Worm (Caenorhabditis elegans) whole organism, L3 larva: ENCODE data around the gene ceh-39.

Experiments
- nhr-67 ChIP-seq: fragments of 150-350 bp; optimal IDR thresholded peaks from 2 replicates; lab custom pipeline; 2014; ENCODE audit warnings: missing biosample characterization, missing genetic modification characterization
- nhr-76 ChIP-seq: fragments of 150-350 bp; sonication (generic microtip); optimal IDR thresholded peaks from 5 replicates; lab custom pipeline; 2014; ENCODE audit warnings: missing biosample characterization, missing genetic modification characterization

DNA sequence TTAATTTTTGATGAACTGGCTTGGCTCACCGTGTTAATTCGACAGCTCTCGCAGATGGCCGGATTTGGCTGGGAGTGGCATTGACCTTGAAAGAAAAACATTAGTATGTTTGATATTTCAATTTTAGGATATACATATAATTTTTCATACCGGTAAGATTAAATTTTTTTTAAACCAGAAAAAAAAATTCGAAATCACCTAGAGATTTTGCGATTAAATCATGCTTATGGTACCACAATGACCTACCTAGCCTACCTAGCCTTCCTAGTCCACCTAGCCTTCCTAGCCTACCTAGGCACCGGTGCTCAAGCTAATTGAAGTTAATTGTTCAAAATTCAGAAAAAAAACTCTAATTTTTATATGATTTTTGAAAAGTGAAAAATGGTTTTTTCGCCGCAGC lies 44.5 kb downstream of the ceh-39 start, which contains the start of gene C14E2.3:
- TF ChIP-seq nhr-67 (tag; lab: Kevin White, UChicago) (no peak), nhr-76 (tag; lab: Kevin White, UChicago) (no peak)
